Worm (Caenorhabditis elegans): Measurements from ENCODE around the gene flp-5.

- TF ChIP-seq nhr-237 (tag; optimal IDR thresholded peaks at IDR 0.05): no peak
- no peak for TF ChIP-seq blmp-1 (tag; optimal IDR thresholded peaks at IDR 0.05; ENCODE audit: insufficient read depth)
- no peak for TF ChIP-seq skn-1 (tag; optimal IDR thresholded peaks at IDR 0.05)
- no peak for TF ChIP-seq ZK546.5 (tag; optimal IDR thresholded peaks at IDR 0.05)
- no peak for TF ChIP-seq unc-62 (GFP tag; optimal IDR thresholded peaks at IDR 0.05)
- no peak for TF ChIP-seq ama-1 (optimal IDR thresholded peaks at IDR 0.05)
- no peak for TF ChIP-seq ceh-16 (tag; optimal IDR thresholded peaks at IDR 0.05)
- TF ChIP-seq unc-39 (tag; optimal IDR thresholded peaks at IDR 0.05): no peak
- no peak for TF ChIP-seq elt-1 (tag; optimal IDR thresholded peaks at IDR 0.05)
- no peak for TF ChIP-seq F13H6.1 (tag; optimal IDR thresholded peaks at IDR 0.05)
These were observed 38.5 kb downstream of the flp-5 start for ce11 chrX:8566521-8567032.

Measured in whole organism, L2 larva.